Worm (Caenorhabditis elegans) whole organism, early embryonic: ENCODE results near the gene mans-4.

Experiments used
- ama-1 ChIP-seq: fragments of 150-350 bp; optimal IDR thresholded peaks from 2 replicates; lab custom pipeline; 2014
- tbx-37 ChIP-seq: fragments of 200-800 bp; sonication (Bioruptor generic); conservative IDR thresholded peaks from 2 replicates; pipeline ENCODE4 v1.3.6; 2022; ENCODE audit warnings: missing genetic modification reagents, missing genetic modification characterization, missing compliant biosample characterization
- tra-4 ChIP-seq: sonication (generic microtip); optimal IDR thresholded peaks from 2 replicates; lab custom pipeline; 2017; ENCODE audit warnings: missing genetic modification characterization, missing compliant biosample characterization

- no peak for TF ChIP-seq tra-4 (tag; lab: Kevin White, UChicago)
- no peak for TF ChIP-seq ama-1 (lab: Kevin White, UChicago)
- TF ChIP-seq tbx-37, result no peak
Measured at ce11 chrIV:9053403-9053802, 25.0 kb downstream of the mans-4 start.
